Fruit fly (Drosophila melanogaster): ENCODE measurements around the gene SdhC.

Gene SdhC

dm6 chr3R:11230392-11230791 is 20.7 kb upstream of the SdhC start, which contains the start of gene GCC88:
Gene GCC88 (minus strand): TSS chr3R:11230600.
- TF ChIP-seq EcR (GFP tag; optimal IDR thresholded peaks at IDR 0.05) (no peak), CG15710 (tag; optimal IDR thresholded peaks at IDR 0.05) (no peak), CG13204 (GFP tag; optimal IDR thresholded peaks at IDR 0.05) (no peak), rn (GFP tag; IDR thresholded peaks at IDR 0.05) (no peak), CG9948 (tag; optimal IDR thresholded peaks at IDR 0.05) (no peak), Pif1A (GFP tag; optimal IDR thresholded peaks at IDR 0.05) (no peak), gl (tag; optimal IDR thresholded peaks at IDR 0.05) (no peak), CG8159 (tag; optimal IDR thresholded peaks at IDR 0.05) (no peak), fd96Ca (GFP tag; IDR thresholded peaks at IDR 0.05) (no peak)

dm6 chr3R:11226496-11226895 is 16.8 kb upstream of the SdhC start, which contains the start of gene CG17726:
Gene CG17726 (plus strand): TSS chr3R:11226762.
- peak; percentile 95 for TF ChIP-seq CG9948 (tag; optimal IDR thresholded peaks at IDR 0.05)
- peak; percentile 97 for TF ChIP-seq CG32121 (GFP tag; IDR thresholded peaks at IDR 0.05)
- peak; percentile 95 for TF ChIP-seq CG17806 (tag; optimal IDR thresholded peaks at IDR 0.05)
- peak; percentile 98 for TF ChIP-seq CG8159 (tag; optimal IDR thresholded peaks at IDR 0.05)
- TF ChIP-seq D1 (tag; optimal IDR thresholded peaks at IDR 0.05): no peak
- peak; percentile 99 for TF ChIP-seq CG4496 (GFP tag; IDR thresholded peaks at IDR 0.05)
- TF ChIP-seq gl (tag; optimal IDR thresholded peaks at IDR 0.05): peak; percentile 90
- TF ChIP-seq CG12605 (GFP tag; IDR thresholded peaks at IDR 0.05): peak; percentile 99
- TF ChIP-seq fd96Ca (GFP tag; IDR thresholded peaks at IDR 0.05): peak; percentile 69; the same call in 2 of the 3 replicates
- TF ChIP-seq CG14655 (GFP tag; optimal IDR thresholded peaks at IDR 0.05): no peak
- TF ChIP-seq Snoo (tag; optimal IDR thresholded peaks at IDR 0.05): peak; percentile 98
- peak; percentile 96 for TF ChIP-seq CG8301 (tag; optimal IDR thresholded peaks at IDR 0.05)
- no peak for TF ChIP-seq CG13204 (GFP tag; optimal IDR thresholded peaks at IDR 0.05)
- TF ChIP-seq Pif1A (GFP tag; optimal IDR thresholded peaks at IDR 0.05): no peak
- peak; percentile 98 for TF ChIP-seq Ets98B (GFP tag; IDR thresholded peaks at IDR 0.05)
- peak; percentile 81 for TF ChIP-seq CG10348 (GFP tag; IDR thresholded peaks at IDR 0.05)
- TF ChIP-seq EcR (GFP tag; optimal IDR thresholded peaks at IDR 0.05): peak; percentile 42
- TF ChIP-seq Pif1B (GFP tag; optimal IDR thresholded peaks at IDR 0.05): no peak
- TF ChIP-seq rn (GFP tag; IDR thresholded peaks at IDR 0.05): peak; percentile 95
- peak; percentile 98 for TF ChIP-seq CG15710 (tag; optimal IDR thresholded peaks at IDR 0.05)
- TF ChIP-seq CG34367 (tag; optimal IDR thresholded peaks at IDR 0.05): peak; percentile 97

dm6 chr3R:11225220-11225619 is 15.6 kb upstream of the SdhC start, which contains the start of gene scpr-C:
Gene scpr-C (plus strand): TSS chr3R:11225520.
- TF ChIP-seq CG8301 (tag; optimal IDR thresholded peaks at IDR 0.05) (no peak), CG9948 (tag; optimal IDR thresholded peaks at IDR 0.05) (no peak), rn (GFP tag; IDR thresholded peaks at IDR 0.05) (no peak)

DNA sequence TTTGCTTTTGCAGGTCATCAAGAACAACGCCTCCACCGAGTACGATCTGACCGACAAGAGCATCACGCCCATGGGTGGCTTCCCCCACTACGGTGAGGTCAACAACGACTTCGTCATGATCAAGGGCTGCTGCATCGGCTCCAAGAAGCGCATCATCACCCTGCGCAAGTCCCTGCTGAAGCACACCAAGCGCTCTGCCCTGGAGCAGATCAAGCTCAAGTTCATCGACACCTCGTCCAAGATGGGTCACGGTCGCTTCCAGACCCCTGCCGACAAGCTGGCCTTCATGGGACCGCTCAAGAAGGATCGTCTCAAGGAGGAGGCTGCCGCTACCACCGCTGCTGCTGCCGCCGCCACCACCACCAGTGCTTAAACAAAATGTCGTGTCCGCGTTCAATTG is 14.8 kb upstream of the SdhC start:
- TF ChIP-seq CG32121 (GFP tag; IDR thresholded peaks at IDR 0.05) (no peak), CG4496 (GFP tag; IDR thresholded peaks at IDR 0.05) (no peak), CG12605 (GFP tag; IDR thresholded peaks at IDR 0.05) (no peak), rn (GFP tag; IDR thresholded peaks at IDR 0.05) (no peak), CG8159 (tag; optimal IDR thresholded peaks at IDR 0.05) (no peak), CG14655 (GFP tag; optimal IDR thresholded peaks at IDR 0.05) (no peak)

- TF ChIP-seq CG8159 (tag; optimal IDR thresholded peaks at IDR 0.05): no peak
- no peak for TF ChIP-seq D1 (tag; optimal IDR thresholded peaks at IDR 0.05)
- no peak for TF ChIP-seq CG14655 (GFP tag; optimal IDR thresholded peaks at IDR 0.05)
- TF ChIP-seq CG9948 (tag; optimal IDR thresholded peaks at IDR 0.05): no peak
- no peak for TF ChIP-seq CG4496 (GFP tag; IDR thresholded peaks at IDR 0.05)
- no peak for TF ChIP-seq CG13204 (GFP tag; optimal IDR thresholded peaks at IDR 0.05)
- TF ChIP-seq CG34367 (tag; optimal IDR thresholded peaks at IDR 0.05): no peak
- no peak for TF ChIP-seq CG17806 (tag; optimal IDR thresholded peaks at IDR 0.05)
- TF ChIP-seq CG12605 (GFP tag; IDR thresholded peaks at IDR 0.05): no peak
Measured at dm6 chr3R:11222587-11222986, 12.9 kb upstream of the SdhC start.

dm6 chr3R:11221437-11222230 is 12.0 kb upstream of the SdhC start, which contains the start of the genes CG6693 and RpL3:
Gene CG6693 (minus strand): TSS chr3R:11221639.
Gene RpL3 (plus strand): TSS chr3R:11221894.
- peak; percentile 16 for TF ChIP-seq EcR (GFP tag; optimal IDR thresholded peaks at IDR 0.05)
- TF ChIP-seq gl (tag; optimal IDR thresholded peaks at IDR 0.05): peak; percentile 56
- no peak for TF ChIP-seq Pif1B (GFP tag; optimal IDR thresholded peaks at IDR 0.05)
- TF ChIP-seq CG17806 (tag; optimal IDR thresholded peaks at IDR 0.05): peak; percentile 31
- TF ChIP-seq Pif1A (GFP tag; optimal IDR thresholded peaks at IDR 0.05): no peak
- no peak for TF ChIP-seq D1 (tag; optimal IDR thresholded peaks at IDR 0.05)
- peak; percentile 61 for TF ChIP-seq Ets98B (GFP tag; IDR thresholded peaks at IDR 0.05)
- no peak for TF ChIP-seq CG8301 (tag; optimal IDR thresholded peaks at IDR 0.05)
- peak; percentile 81 for TF ChIP-seq CG12605 (GFP tag; IDR thresholded peaks at IDR 0.05)
- no peak for TF ChIP-seq CG9948 (tag; optimal IDR thresholded peaks at IDR 0.05)
- TF ChIP-seq Snoo (tag; optimal IDR thresholded peaks at IDR 0.05): peak; percentile 81
- TF ChIP-seq rn (GFP tag; IDR thresholded peaks at IDR 0.05): no peak
- TF ChIP-seq CG15710 (tag; optimal IDR thresholded peaks at IDR 0.05): peak; percentile 49
- peak; percentile 58 for TF ChIP-seq CG34367 (tag; optimal IDR thresholded peaks at IDR 0.05)
- TF ChIP-seq CG8159 (tag; optimal IDR thresholded peaks at IDR 0.05): peak; percentile 59
- no peak for TF ChIP-seq fd96Ca (GFP tag; IDR thresholded peaks at IDR 0.05)
- no peak for TF ChIP-seq CG14655 (GFP tag; optimal IDR thresholded peaks at IDR 0.05)
- peak; percentile 74 for TF ChIP-seq CG32121 (GFP tag; IDR thresholded peaks at IDR 0.05)
- TF ChIP-seq CG4496 (GFP tag; IDR thresholded peaks at IDR 0.05): peak; percentile 78
